Worm (Caenorhabditis elegans) whole organism, late embryonic: Measurements from ENCODE around the gene nhr-285.

Source experiments
- ceh-22 ChIP-seq: sonication (generic microtip); optimal IDR thresholded peaks from 2 replicates; lab custom pipeline; 2017; ENCODE audit warnings: missing biosample characterization, missing genetic modification characterization
- elt-2 ChIP-seq: sonication (generic microtip); optimal IDR thresholded peaks from 2 replicates; lab custom pipeline; 2016; ENCODE audit warnings: missing genetic modification reagents, missing genetic modification characterization, missing compliant biosample characterization
- gmeb-2 ChIP-seq: sonication (generic microtip); optimal IDR thresholded peaks from 2 replicates; lab custom pipeline; 2016; ENCODE audit warnings: missing genetic modification characterization, inconsistent platforms, missing compliant biosample characterization
- pax-1 ChIP-seq: fragments of 150-350 bp; optimal IDR thresholded peaks from 2 replicates; lab custom pipeline; 2014; ENCODE audit warnings: missing biosample characterization, missing genetic modification characterization
- pqm-1 ChIP-seq: sonication (generic microtip); optimal IDR thresholded peaks from 2 replicates; lab custom pipeline; 2016; ENCODE audit warnings: missing genetic modification characterization, missing compliant biosample characterization
- ttx-3 ChIP-seq: sonication (generic microtip); optimal IDR thresholded peaks from 2 replicates; lab custom pipeline; 2016; ENCODE audit warnings: missing genetic modification reagents, missing genetic modification characterization, missing compliant biosample characterization
- unc-86 ChIP-seq: sonication (generic microtip); optimal IDR thresholded peaks from 2 replicates; lab custom pipeline; 2016; ENCODE audit warnings: missing genetic modification characterization, missing compliant biosample characterization

- TF ChIP-seq pax-1 (tag; lab: Kevin White, UChicago) (no peak), ttx-3 (tag; lab: Kevin White, UChicago) (no peak), pqm-1 (tag; lab: Kevin White, UChicago) (no peak), unc-86 (no peak), elt-2 (tag; lab: Kevin White, UChicago) (no peak), ceh-22 (tag; lab: Kevin White, UChicago) (no peak), gmeb-2 (no peak)
Observed at ce11 chrV:15826110-15826509, 47.1 kb upstream of the nhr-285 start, which contains the start of gene srbc-51.
